Fruit fly (Drosophila melanogaster) whole organism, adult: ENCODE measurements around the gene alt.

Experiments used
- CG12768 ChIP-seq: fragments of 200-800 bp; sonication (Bioruptor generic); optimal IDR thresholded peaks from 2 replicates; lab custom pipeline; 2017; ENCODE audit warnings: missing biosample characterization, missing genetic modification characterization, mild to moderate bottlenecking, moderate library complexity, missing genetic modification reagents
- CG14711 ChIP-seq: fragments of 200-800 bp; sonication (Bioruptor generic); optimal IDR thresholded peaks from 2 replicates; lab custom pipeline; 2018; ENCODE audit warnings: missing biosample characterization, mild to moderate bottlenecking, missing genetic modification characterization, moderate library complexity
- CG7045 ChIP-seq: fragments of 200-800 bp; sonication (Bioruptor generic); optimal IDR thresholded peaks from 2 replicates; lab custom pipeline; 2017; ENCODE audit warnings: missing biosample characterization, mild to moderate bottlenecking, missing genetic modification characterization
- CG7101 ChIP-seq: fragments of 200-800 bp; sonication (Bioruptor generic); optimal IDR thresholded peaks from 2 replicates; lab custom pipeline; 2018; ENCODE audit warnings: missing biosample characterization, mild to moderate bottlenecking, missing genetic modification characterization, moderate library complexity
- Crg-1 ChIP-seq: fragments of 200-800 bp; sonication (Bioruptor generic); optimal IDR thresholded peaks from 2 replicates; lab custom pipeline; 2016; ENCODE audit warnings: missing biosample characterization, missing genetic modification characterization
- Hr96 ChIP-seq: fragments of 200-800 bp; sonication (Bioruptor generic); optimal IDR thresholded peaks from 2 replicates; lab custom pipeline; 2016; ENCODE audit warnings: missing biosample characterization, missing genetic modification characterization
- Mnt ChIP-seq: fragments of 200-800 bp; sonication (Bioruptor generic); optimal IDR thresholded peaks from 2 replicates; lab custom pipeline; 2016; ENCODE audit warnings: missing biosample characterization, mild to moderate bottlenecking, missing genetic modification characterization
- bab1 ChIP-seq: fragments of 200-800 bp; sonication (Bioruptor generic); optimal IDR thresholded peaks from 3 replicates; lab custom pipeline; 2019; ENCODE audit warnings: missing biosample characterization, mild to moderate bottlenecking, missing genetic modification characterization, moderate library complexity
- kay ChIP-seq: fragments of 200-800 bp; sonication (Bioruptor generic); peaks from one replicate; lab custom pipeline; 2016; ENCODE audit warnings: missing biosample characterization, missing genetic modification characterization, borderline replicate concordance
- tj ChIP-seq: fragments of 200-800 bp; sonication (Bioruptor generic); optimal IDR thresholded peaks from 3 replicates; lab custom pipeline; 2017; ENCODE audit warnings: missing biosample characterization, mild to moderate bottlenecking, missing genetic modification characterization, moderate library complexity
- toe ChIP-seq: fragments of 200-800 bp; sonication (Bioruptor generic); optimal IDR thresholded peaks from 2 replicates; lab custom pipeline; 2016; ENCODE audit warnings: missing biosample characterization, missing genetic modification characterization

DNA sequence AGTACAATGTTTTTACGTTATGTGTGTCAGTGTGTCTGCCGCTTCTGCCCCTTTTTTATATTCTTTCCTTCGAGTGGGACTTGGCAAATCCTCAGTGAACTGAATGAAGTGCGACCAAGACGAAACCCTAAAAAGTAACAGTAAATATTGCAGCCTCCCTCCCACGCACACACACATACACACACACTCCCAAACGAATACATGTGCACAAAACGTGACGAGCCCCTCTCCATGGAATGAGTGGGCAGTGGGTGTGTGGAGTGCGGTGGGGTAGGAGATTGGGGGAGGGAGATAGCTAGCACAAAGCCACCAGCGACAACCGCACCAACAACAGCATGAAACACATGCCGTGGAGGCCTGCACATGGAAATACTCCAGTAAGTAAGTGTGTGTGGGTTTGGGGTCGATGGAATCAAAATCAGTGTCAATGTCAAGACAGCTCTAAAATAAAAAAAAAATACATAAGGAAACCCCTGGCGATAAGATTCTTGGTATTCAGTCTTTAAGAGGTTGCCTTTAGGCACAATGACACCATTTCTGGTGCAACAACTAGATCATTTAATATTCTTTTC is 32.5 kb upstream of the alt start:
- no peak for TF ChIP-seq tj (GFP tag; lab: Kevin White, UChicago)
- TF ChIP-seq CG7101, result no peak
- TF ChIP-seq Hr96 (GFP tag; lab: Kevin White, UChicago), result no peak
- TF ChIP-seq CG12768 (GFP tag; lab: Kevin White, UChicago), result no peak
- no peak for TF ChIP-seq CG7045 (GFP tag; lab: Kevin White, UChicago)
- TF ChIP-seq CG14711 (tag; lab: Kevin White, UChicago), result no peak
- TF ChIP-seq kay (GFP tag; lab: Kevin White, UChicago), result no peak
- TF ChIP-seq Crg-1 (GFP tag; lab: Kevin White, UChicago), result no peak
- no peak for TF ChIP-seq toe (GFP tag; lab: Kevin White, UChicago)
- no peak for TF ChIP-seq bab1
- TF ChIP-seq Mnt (GFP tag; lab: Kevin White, UChicago), result no peak
